Worm (Caenorhabditis elegans) whole organism, mixed stage, embryonic: ENCODE results near the gene bmy-1.

Experiments
- elt-3 ChIP-seq: fragments of 150-350 bp; optimal IDR thresholded peaks from 2 replicates; lab custom pipeline; 2014; ENCODE audit warnings: missing biosample characterization, missing genetic modification characterization
- mab-5 ChIP-seq: fragments of 150-350 bp; optimal IDR thresholded peaks from 2 replicates; lab custom pipeline; 2014; ENCODE audit warnings: missing biosample characterization, missing genetic modification characterization
- mep-1 ChIP-seq: fragments of 150-350 bp; optimal IDR thresholded peaks from 2 replicates; lab custom pipeline; 2017; ENCODE audit warnings: missing biosample characterization, missing genetic modification reagents, missing genetic modification characterization, inconsistent platforms
- nhr-76 ChIP-seq: sonication (generic microtip); optimal IDR thresholded peaks from 2 replicates; lab custom pipeline; 2017; ENCODE audit warnings: missing biosample characterization, missing genetic modification characterization
- unc-62 ChIP-seq: fragments of 150-350 bp; optimal IDR thresholded peaks from 2 replicates; lab custom pipeline; 2014; ENCODE audit warnings: missing biosample characterization, missing genetic modification reagents, missing genetic modification characterization
- ztf-11 ChIP-seq: fragments of 150-350 bp; optimal IDR thresholded peaks from 2 replicates; lab custom pipeline; 2014; ENCODE audit warnings: missing biosample characterization, missing genetic modification characterization

ce11 chrII:5344775-5345174 lies 13.7 kb upstream of the bmy-1 start, which contains the start of gene F09E5.14:
- no peak for TF ChIP-seq mep-1
- TF ChIP-seq ztf-11: no peak
- TF ChIP-seq nhr-76 (tag; lab: Kevin White, UChicago): no peak
- TF ChIP-seq mab-5 (tag; lab: Kevin White, UChicago): no peak
- TF ChIP-seq unc-62 (GFP tag; lab: Kevin White, UChicago): no peak
- TF ChIP-seq elt-3 (tag; lab: Kevin White, UChicago): no peak
